Fruit fly (Drosophila melanogaster) whole organism, prepupa: ENCODE measurements around the gene sip2.

Source experiments
- CG3919 ChIP-seq: fragments of 200-800 bp; sonication (Bioruptor generic); optimal IDR thresholded peaks from 3 replicates; lab custom pipeline; 2016; ENCODE audit warnings: missing biosample characterization, missing genetic modification characterization
- CG4318 ChIP-seq: fragments of 200-800 bp; sonication (Bioruptor generic); optimal IDR thresholded peaks from 3 replicates; lab custom pipeline; 2017; ENCODE audit warnings: missing biosample characterization, mild to moderate bottlenecking, missing genetic modification characterization
- CG6276 ChIP-seq: fragments of 200-800 bp; sonication (Bioruptor generic); optimal IDR thresholded peaks from 2 replicates; lab custom pipeline; 2017; ENCODE audit warnings: missing biosample characterization, mild to moderate bottlenecking, missing genetic modification characterization
- Ets21C ChIP-seq: fragments of 200-800 bp; sonication (Bioruptor generic); optimal IDR thresholded peaks from 3 replicates; lab custom pipeline; 2016; ENCODE audit warnings: missing biosample characterization, missing genetic modification characterization
- Smox ChIP-seq: fragments of 200-800 bp; sonication (Bioruptor generic); optimal IDR thresholded peaks from 3 replicates; lab custom pipeline; 2016; ENCODE audit warnings: missing biosample characterization, missing genetic modification characterization
- esn ChIP-seq: fragments of 200-800 bp; sonication (Bioruptor generic); optimal IDR thresholded peaks from 2 replicates; lab custom pipeline; 2016; ENCODE audit warnings: missing biosample characterization, mild to moderate bottlenecking, missing genetic modification characterization, moderate library complexity
- svp ChIP-seq: fragments of 200-800 bp; sonication (Bioruptor generic); peaks from one replicate; lab custom pipeline; 2016; ENCODE audit warnings: missing biosample characterization, missing genetic modification characterization
- vri ChIP-seq: fragments of 200-800 bp; sonication (Bioruptor generic); optimal IDR thresholded peaks from 3 replicates; lab custom pipeline; 2016; ENCODE audit warnings: missing biosample characterization, mild to moderate bottlenecking, missing genetic modification characterization

DNA sequence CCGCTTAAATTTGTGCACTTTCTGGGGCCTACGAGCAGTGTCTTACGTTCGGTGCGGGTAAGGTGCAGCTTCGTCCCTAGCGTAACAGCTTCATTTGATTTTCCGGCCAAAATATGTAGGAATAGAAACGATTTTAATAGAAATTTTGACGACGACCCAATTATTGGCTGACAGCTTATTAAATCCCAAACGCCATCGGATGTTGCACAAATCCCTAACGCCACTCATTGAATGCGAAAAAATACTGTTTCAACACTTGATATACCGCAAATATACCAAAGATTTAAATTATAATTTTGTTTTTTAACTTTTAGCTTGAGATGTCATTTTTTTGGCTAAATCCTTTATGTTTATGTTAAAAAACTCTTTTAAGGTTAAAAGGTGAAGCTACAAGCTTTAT lies 18.8 kb downstream of the sip2 start, which contains the start of gene Fgop2:
- TF ChIP-seq CG4318 (GFP tag; lab: Kevin White, UChicago) (no peak), Ets21C (no peak), CG3919 (GFP tag; lab: Kevin White, UChicago) (no peak), Smox (GFP tag; lab: Kevin White, UChicago) (no peak), vri (GFP tag; lab: Kevin White, UChicago) (no peak), svp (GFP tag; lab: Kevin White, UChicago) (no peak), esn (GFP tag; lab: Kevin White, UChicago) (no peak), CG6276 (GFP tag; lab: Kevin White, UChicago) (no peak)
